Fruit fly (Drosophila melanogaster) whole organism, embryonic: Measurements from ENCODE around the gene CG9676.

ENCODE experiments used
- Aef1 ChIP-seq: fragments of 200-800 bp; sonication (Bioruptor generic); IDR thresholded peaks from 3 replicates; pipeline ENCODE4 v1.3.6; 2022; ENCODE audit warnings: missing biosample characterization, missing genetic modification characterization
- CG12155 ChIP-seq: fragments of 200-800 bp; sonication (Bioruptor generic); optimal IDR thresholded peaks from 3 replicates; lab custom pipeline; 2016; ENCODE audit warnings: missing biosample characterization, missing genetic modification characterization
- CG1602 ChIP-seq: fragments of 200-800 bp; sonication (Bioruptor generic); optimal IDR thresholded peaks from 3 replicates; lab custom pipeline; 2016; ENCODE audit warnings: missing biosample characterization, missing genetic modification characterization
- CG1603 ChIP-seq: fragments of 200-800 bp; sonication (Bioruptor generic); optimal IDR thresholded peaks from 2 replicates; lab custom pipeline; 2019; ENCODE audit warnings: missing biosample characterization, mild to moderate bottlenecking, missing genetic modification characterization, moderate library complexity
- CG1792 ChIP-seq: fragments of 200-800 bp; sonication (Bioruptor generic); optimal IDR thresholded peaks from 2 replicates; lab custom pipeline; 2016; ENCODE audit warnings: missing biosample characterization, missing genetic modification characterization
- CG3281 ChIP-seq: fragments of 200-800 bp; sonication (Bioruptor generic); optimal IDR thresholded peaks from 3 replicates; lab custom pipeline; 2017; ENCODE audit warnings: missing biosample characterization, mild to moderate bottlenecking, missing genetic modification characterization
- CG4820 ChIP-seq: fragments of 200-800 bp; sonication (Bioruptor generic); optimal IDR thresholded peaks from 3 replicates; lab custom pipeline; 2016; ENCODE audit warnings: missing biosample characterization, missing genetic modification characterization
- Hr78 ChIP-seq, 2 experiments: fragments of 200-800 bp in 1 of 2; fragments of >200 bp in 1 of 2; sonication (Bioruptor generic) in 1 of 2; optimal IDR thresholded peaks; 2 replicates each; lab custom pipeline; 2017 to 2019; ENCODE audit warnings: missing biosample characterization in 2 of 2, missing genetic modification characterization in 2 of 2, mild to moderate bottlenecking in 1 of 2, moderate library complexity in 1 of 2
- croc ChIP-seq: fragments of 200-800 bp; sonication (Bioruptor generic); conservative IDR thresholded peaks from 3 replicates; pipeline ENCODE4 v1.3.6; 2022; ENCODE audit warnings: missing biosample characterization, missing genetic modification characterization
- crol ChIP-seq: fragments of 200-800 bp; sonication (Bioruptor generic); IDR thresholded peaks from 2 replicates; pipeline ENCODE4 v1.3.6; 2022; ENCODE audit warnings: missing biosample characterization, missing genetic modification characterization
- ken ChIP-seq: fragments of 200-800 bp; sonication (Bioruptor generic); IDR thresholded peaks from 3 replicates; pipeline ENCODE4 v1.3.6; 2022; ENCODE audit warnings: missing biosample characterization, missing genetic modification characterization
- sisA ChIP-seq: fragments of 200-800 bp; sonication (Bioruptor generic); IDR thresholded peaks from 2 replicates; pipeline ENCODE4 v1.3.6; 2022; ENCODE audit warnings: missing biosample characterization, missing genetic modification characterization

dm6 chrX:16677163-16677562, 22.8 kb downstream of the CG9676 start:
- TF ChIP-seq CG12155 (GFP tag; lab: Kevin White, UChicago), result no peak
- no peak for TF ChIP-seq croc (GFP tag; lab: Robert Waterston, UW)
- no peak for TF ChIP-seq CG1603 (tag; lab: Kevin White, UChicago)
- no peak for TF ChIP-seq Hr78 (GFP tag; optimal IDR thresholded peaks at IDR 0.05; lab: Kevin White, UChicago)
- no peak for TF ChIP-seq crol (GFP tag; lab: Robert Waterston, UW)
- TF ChIP-seq CG1792, result no peak
- TF ChIP-seq CG3281, result no peak
- no peak for TF ChIP-seq CG4820 (GFP tag; lab: Kevin White, UChicago)
- no peak for TF ChIP-seq ken (GFP tag; lab: Robert Waterston, UW)
- no peak for TF ChIP-seq Aef1 (GFP tag; lab: Robert Waterston, UW)
- no peak for TF ChIP-seq sisA
- TF ChIP-seq CG1602 (GFP tag; lab: Kevin White, UChicago), result no peak
